Fruit fly (Drosophila melanogaster): ENCODE measurements around the gene klu.

klu gene

dm6 chr3L:10977438-10977837 is 31.6 kb downstream of the klu start (continued):
- no peak for TF ChIP-seq CG11294 (GFP tag; IDR thresholded peaks at IDR 0.05)
- peak in 1 of 2 experiments; percentile 29 for TF ChIP-seq salr (GFP tag; optimal IDR thresholded peaks at IDR 0.05)
- TF ChIP-seq CG7368 (GFP tag; optimal IDR thresholded peaks at IDR 0.05), result peak; percentile 77
- TF ChIP-seq CG3032 (tag; optimal IDR thresholded peaks at IDR 0.05), result peak; percentile 82
- peak; percentile 75 for TF ChIP-seq Hr39 (GFP tag; optimal IDR thresholded peaks at IDR 0.05)
- TF ChIP-seq acj6 (GFP tag; optimal IDR thresholded peaks at IDR 0.05), result peak; percentile 68
- TF ChIP-seq CG15336 (GFP tag; IDR thresholded peaks at IDR 0.05), result peak; percentile 44; the same call in 1 of the 2 replicates
- TF ChIP-seq CG8119 (GFP tag; IDR thresholded peaks at IDR 0.05), result peak; percentile 28; the same call in 1 of the 3 replicates
- no peak for TF ChIP-seq CG6276 (GFP tag; optimal IDR thresholded peaks at IDR 0.05)
- peak; percentile 64 for TF ChIP-seq OdsH (GFP tag; optimal IDR thresholded peaks at IDR 0.05)
- TF ChIP-seq ss (GFP tag; optimal IDR thresholded peaks at IDR 0.05), result peak; percentile 71 to 74
- peak; percentile 72 for TF ChIP-seq vri (GFP tag; optimal IDR thresholded peaks at IDR 0.05)
- peak; percentile 25 for TF ChIP-seq Eip93F (GFP tag; optimal IDR thresholded peaks at IDR 0.05)
- TF ChIP-seq fkh (GFP tag; optimal IDR thresholded peaks at IDR 0.05), result no peak
- peak; percentile 47 for TF ChIP-seq fd85E (GFP tag; optimal IDR thresholded peaks at IDR 0.05)
- peak; percentile 81 for TF ChIP-seq CG3919 (GFP tag; optimal IDR thresholded peaks at IDR 0.05)
- TF ChIP-seq achi (GFP tag; optimal IDR thresholded peaks at IDR 0.05), result peak; percentile 66
- peak; percentile 78 for TF ChIP-seq CG6854 (GFP tag; optimal IDR thresholded peaks at IDR 0.05)
- TF ChIP-seq CG1621 (tag; optimal IDR thresholded peaks at IDR 0.05), result peak; percentile 70
- peak; percentile 80 for TF ChIP-seq CG34406 (GFP tag; optimal IDR thresholded peaks at IDR 0.05)
- TF ChIP-seq pdm3 (GFP tag; optimal IDR thresholded peaks at IDR 0.05), result peak; percentile 72
- TF ChIP-seq CG9139 (GFP tag; optimal IDR thresholded peaks at IDR 0.05), result peak; percentile 46
- TF ChIP-seq Hr38 (GFP tag; optimal IDR thresholded peaks at IDR 0.05), result no peak
- peak; percentile 90 for TF ChIP-seq svp (GFP tag)
- TF ChIP-seq Lpt (GFP tag; optimal IDR thresholded peaks at IDR 0.05), result peak; percentile 47
- TF ChIP-seq dsx (GFP tag; optimal IDR thresholded peaks at IDR 0.05; ENCODE audit: poor library complexity, severe bottlenecking), result peak; percentile 68
- TF ChIP-seq CG8632 (GFP tag; optimal IDR thresholded peaks at IDR 0.05), result peak; percentile 65
- no peak for TF ChIP-seq dac (GFP tag; optimal IDR thresholded peaks at IDR 0.05)
- no peak for TF ChIP-seq CG4318 (GFP tag; optimal IDR thresholded peaks at IDR 0.05)

dm6 chr3L:10976478-10976877 is 32.5 kb downstream of the klu start:
- TF ChIP-seq Blimp-1 (GFP tag; optimal IDR thresholded peaks at IDR 0.05) (peak; percentile 78), CG8319 (GFP tag; optimal IDR thresholded peaks at IDR 0.05) (peak; percentile 76), CG11762 (GFP tag; optimal IDR thresholded peaks at IDR 0.05; ENCODE audit: insufficient read depth) (peak; percentile 78), CG4318 (GFP tag; optimal IDR thresholded peaks at IDR 0.05) (peak; percentile 61), Ets96B (tag; optimal IDR thresholded peaks at IDR 0.05) (peak; percentile 92), CG31627 (GFP tag; optimal IDR thresholded peaks at IDR 0.05) (peak; percentile 87), Eip78C (GFP tag) (peak; percentile 98), CG8119 (GFP tag; IDR thresholded peaks at IDR 0.05) (peak; percentile 63), CG10669 (GFP tag; optimal IDR thresholded peaks at IDR 0.05) (peak; percentile 85), CG32006 (GFP tag; optimal IDR thresholded peaks at IDR 0.05) (peak; percentile 86), Eip93F (GFP tag; optimal IDR thresholded peaks at IDR 0.05) (peak; percentile 33), dac (GFP tag; optimal IDR thresholded peaks at IDR 0.05) (peak; percentile 38), lz (GFP tag; optimal IDR thresholded peaks at IDR 0.05) (peak; percentile 90), eg (GFP tag; IDR thresholded peaks at IDR 0.05) (0 out of 3 replicates have a peak, but pooled peaks have one; percentile 27), Sox15 (GFP tag; optimal IDR thresholded peaks at IDR 0.05) (peak; percentile 78), CG34406 (GFP tag; optimal IDR thresholded peaks at IDR 0.05) (peak; percentile 85), CG9139 (GFP tag; optimal IDR thresholded peaks at IDR 0.05) (peak; percentile 80), CG7368 (GFP tag; optimal IDR thresholded peaks at IDR 0.05) (peak; percentile 75), salr (GFP tag; optimal IDR thresholded peaks at IDR 0.05) (peak; percentile 45 to 86), Sox102F (GFP tag; optimal IDR thresholded peaks at IDR 0.05) (peak; percentile 87), CG16779 (tag; optimal IDR thresholded peaks at IDR 0.05) (peak; percentile 58), fkh (GFP tag; optimal IDR thresholded peaks at IDR 0.05) (no peak), achi (GFP tag; optimal IDR thresholded peaks at IDR 0.05) (peak; percentile 86), CG6163 (GFP tag; IDR thresholded peaks at IDR 0.05) (peak; percentile 65), Sox14 (GFP tag; optimal IDR thresholded peaks at IDR 0.05) (peak; percentile 85), topi (GFP tag; optimal IDR thresholded peaks at IDR 0.05) (peak; percentile 90), Eip75B (GFP tag; optimal IDR thresholded peaks at IDR 0.05) (peak; percentile 87), CG8632 (GFP tag; optimal IDR thresholded peaks at IDR 0.05) (peak; percentile 84), net (GFP tag; optimal IDR thresholded peaks at IDR 0.05) (peak; percentile 77), CG10631 (GFP tag; optimal IDR thresholded peaks at IDR 0.05) (peak; percentile 89), esn (GFP tag; optimal IDR thresholded peaks at IDR 0.05) (peak; percentile 94)
